Fruit fly (Drosophila melanogaster): ENCODE data around the gene CG14440.
A peak's percentile ranks its signal among the peaks of the same experiment; 100 is the strongest.

CG14440 gene

DNA sequence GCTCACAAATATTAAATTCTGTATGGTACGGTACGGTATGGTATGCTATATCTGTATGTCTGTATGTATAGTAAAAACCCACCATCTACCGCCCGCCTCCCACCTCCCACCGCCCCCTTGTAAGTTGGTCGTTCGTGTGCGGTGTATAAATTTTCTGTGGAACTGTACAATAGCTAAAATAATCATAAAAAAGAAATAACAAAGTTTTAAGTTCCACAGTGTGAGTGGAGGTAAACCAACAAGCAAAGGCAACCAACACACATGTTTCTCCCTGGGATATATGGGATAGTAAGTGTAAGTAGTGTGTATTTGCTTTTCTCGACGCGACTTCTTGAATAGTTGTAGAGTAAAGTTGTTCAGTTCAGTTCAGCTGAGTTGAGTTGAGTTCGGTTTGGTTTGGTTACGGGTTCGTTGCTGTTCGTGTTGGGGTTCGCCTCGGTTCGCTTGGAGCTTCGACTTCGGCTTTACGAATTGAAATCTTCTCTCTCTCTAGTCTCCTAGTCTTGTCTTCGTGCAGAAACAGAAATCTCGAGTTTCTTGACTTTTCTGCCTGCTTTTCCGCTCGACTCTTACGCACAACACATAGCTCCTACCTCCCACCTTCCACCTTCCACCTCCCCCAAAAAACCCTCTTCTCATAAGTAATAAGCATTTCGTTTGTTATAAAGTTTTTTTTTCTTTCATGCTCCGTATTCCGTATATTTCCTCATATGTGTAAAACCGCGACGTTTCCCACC, 8.4 kb upstream of the CG14440 start:
- TF ChIP-seq Dll (optimal IDR thresholded peaks at IDR 0.05), result no peak
- TF ChIP-seq EcR (GFP tag; optimal IDR thresholded peaks at IDR 0.05), result peak in 1 of 2 experiments; percentile 59

DNA sequence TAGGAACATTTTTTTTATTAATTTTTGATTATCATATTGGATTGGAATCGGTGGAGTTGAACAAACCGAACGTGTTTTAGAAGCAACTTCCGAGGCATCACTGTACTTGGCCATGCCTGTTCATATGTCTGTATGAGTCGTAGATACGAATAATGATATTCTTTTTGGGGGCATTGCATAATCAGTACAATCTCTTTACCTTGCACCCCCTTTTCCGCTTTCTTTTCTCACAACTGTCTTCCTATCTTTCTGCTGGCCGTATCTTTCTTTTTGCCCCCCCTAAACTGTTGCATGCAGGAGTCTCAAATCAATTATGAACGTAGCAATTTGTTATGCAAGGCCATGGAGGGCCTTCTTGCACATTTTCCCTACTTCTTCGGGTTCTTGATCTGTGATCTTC, 7.5 kb upstream of the CG14440 start:
- TF ChIP-seq EcR (GFP tag; optimal IDR thresholded peaks at IDR 0.05) (peak in 1 of 2 experiments; percentile 9), psq (optimal IDR thresholded peaks at IDR 0.05) (no peak), pan (optimal IDR thresholded peaks at IDR 0.05) (no peak)

DNA sequence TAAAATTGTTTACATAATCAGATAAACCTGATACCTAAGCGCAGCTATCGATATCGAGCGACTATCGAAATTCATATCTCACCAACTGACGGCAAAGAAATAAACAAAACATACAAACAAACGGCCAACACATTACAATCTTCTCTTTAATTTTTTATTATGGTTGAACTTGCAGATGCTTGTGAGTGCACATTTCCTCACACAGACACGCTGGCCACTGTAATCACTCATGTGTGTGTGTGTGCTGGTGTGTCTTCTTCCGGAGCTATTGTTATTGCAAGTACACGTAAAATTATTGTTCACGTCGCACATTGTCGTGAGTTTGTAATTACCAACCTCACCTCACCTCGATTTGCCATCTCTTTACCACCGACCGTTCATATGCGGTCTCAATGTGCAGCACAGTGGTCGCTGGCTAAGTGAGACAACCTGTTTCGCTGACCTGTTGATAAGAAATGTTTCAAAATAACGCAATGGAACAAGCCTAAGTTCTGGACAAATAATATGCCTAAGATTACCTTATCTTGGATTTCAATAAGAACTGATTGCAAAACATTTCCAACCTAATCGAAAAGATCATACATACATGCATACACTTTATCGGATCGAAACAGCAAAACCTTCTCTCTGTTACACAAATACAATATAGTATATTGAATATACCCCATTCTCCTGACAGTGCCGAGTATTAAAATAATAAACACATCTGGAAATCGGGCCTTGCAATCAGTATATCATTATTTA, 6.9 kb upstream of the CG14440 start:
- no peak for TF ChIP-seq CG8478 (optimal IDR thresholded peaks at IDR 0.05)
- TF ChIP-seq pan (optimal IDR thresholded peaks at IDR 0.05), result no peak
- no peak for TF ChIP-seq EcR (GFP tag; optimal IDR thresholded peaks at IDR 0.05)
- no peak for TF ChIP-seq psq (optimal IDR thresholded peaks at IDR 0.05)

DNA sequence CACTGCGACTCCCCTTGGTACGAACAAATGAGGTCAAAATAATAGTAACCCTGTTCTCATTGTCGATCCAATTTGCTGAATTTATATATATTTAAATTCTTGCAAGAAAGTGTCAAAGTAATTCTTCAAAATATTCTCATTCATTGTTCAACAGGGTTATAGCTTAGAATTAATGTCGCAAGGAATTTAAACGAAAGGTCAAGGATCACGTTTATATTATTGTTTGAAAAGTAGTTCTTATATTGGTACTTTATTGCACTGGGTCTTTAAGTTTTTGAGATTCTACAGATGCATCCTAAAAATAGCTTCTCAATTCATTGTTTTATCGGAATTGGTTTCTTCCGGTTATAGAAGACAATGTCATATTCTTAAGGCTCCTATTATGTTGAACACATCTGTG, 5.6 kb upstream of the CG14440 start:
- no peak for TF ChIP-seq usp (GFP tag; optimal IDR thresholded peaks at IDR 0.05)
- TF ChIP-seq CG8478 (optimal IDR thresholded peaks at IDR 0.05), result no peak
- TF ChIP-seq Dll (optimal IDR thresholded peaks at IDR 0.05), result no peak
- TF ChIP-seq pan (optimal IDR thresholded peaks at IDR 0.05), result no peak
- no peak for TF ChIP-seq EcR (GFP tag; optimal IDR thresholded peaks at IDR 0.05)
- no peak for TF ChIP-seq psq (optimal IDR thresholded peaks at IDR 0.05)

DNA sequence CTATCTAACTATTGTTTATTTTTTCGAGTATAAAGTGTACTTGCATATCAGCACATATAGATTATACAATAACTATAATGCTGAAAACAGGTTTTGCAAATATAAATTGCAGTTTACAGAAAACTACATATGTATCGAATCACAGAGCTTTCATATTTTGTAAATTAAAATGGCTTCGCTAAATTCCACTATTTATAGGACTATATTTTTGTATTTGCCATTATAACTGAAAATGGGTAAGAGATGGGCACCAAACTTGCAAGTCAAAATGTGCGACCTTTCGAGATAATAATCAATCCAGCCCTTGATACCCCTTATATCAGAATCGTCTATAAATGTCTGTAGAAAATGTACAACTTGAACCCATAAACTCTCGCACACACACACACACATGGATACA, 4.9 kb upstream of the CG14440 start:
- no peak for TF ChIP-seq EcR (GFP tag; optimal IDR thresholded peaks at IDR 0.05)
- TF ChIP-seq psq (optimal IDR thresholded peaks at IDR 0.05), result no peak
- TF ChIP-seq pan (optimal IDR thresholded peaks at IDR 0.05), result no peak
- TF ChIP-seq Dll (optimal IDR thresholded peaks at IDR 0.05), result no peak
- TF ChIP-seq CG8478 (optimal IDR thresholded peaks at IDR 0.05), result no peak
- TF ChIP-seq usp (GFP tag; optimal IDR thresholded peaks at IDR 0.05), result no peak

DNA sequence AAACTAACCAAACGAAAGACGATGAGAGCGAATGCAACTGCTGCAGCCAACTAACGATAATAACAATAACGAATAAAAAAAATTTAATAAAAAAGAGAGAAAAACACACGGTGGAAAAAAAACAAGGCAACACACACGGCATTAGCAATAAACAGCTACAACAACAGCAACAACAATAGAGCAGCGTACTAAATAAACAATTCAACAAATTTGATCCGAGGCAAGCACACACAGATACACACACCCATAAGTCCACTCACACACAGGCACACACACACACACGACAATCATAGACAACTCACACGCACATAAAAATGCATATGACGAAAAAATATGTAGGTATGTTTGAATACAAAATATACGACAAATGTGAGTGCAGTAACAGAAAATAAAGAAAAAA, 4.2 kb upstream of the CG14440 start:
- TF ChIP-seq psq (optimal IDR thresholded peaks at IDR 0.05) (no peak), EcR (GFP tag; optimal IDR thresholded peaks at IDR 0.05) (no peak), usp (GFP tag; optimal IDR thresholded peaks at IDR 0.05) (no peak), CG8478 (optimal IDR thresholded peaks at IDR 0.05) (no peak), pan (optimal IDR thresholded peaks at IDR 0.05) (no peak), Dll (optimal IDR thresholded peaks at IDR 0.05) (no peak)

DNA sequence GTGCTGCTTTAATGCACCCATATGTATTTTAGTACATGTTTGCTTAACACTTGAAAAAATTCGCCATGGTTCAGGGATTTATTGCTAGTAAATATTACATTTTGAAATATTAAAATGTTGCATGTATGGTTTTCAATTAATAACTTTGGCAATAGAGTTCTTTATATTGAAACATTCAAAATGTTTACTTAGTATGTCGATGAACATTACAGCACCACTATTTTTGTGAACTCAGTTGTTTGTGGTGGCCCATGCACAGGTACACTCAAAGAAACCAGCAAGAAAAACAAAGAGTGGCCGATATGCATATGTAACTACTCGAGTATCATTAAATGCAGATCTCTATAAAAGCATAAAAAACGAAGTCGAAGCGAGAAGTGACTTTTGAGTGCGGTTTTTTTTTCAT, 3.7 kb upstream of the CG14440 start:
- TF ChIP-seq usp (GFP tag; optimal IDR thresholded peaks at IDR 0.05) (no peak), EcR (GFP tag; optimal IDR thresholded peaks at IDR 0.05) (no peak), CG8478 (optimal IDR thresholded peaks at IDR 0.05) (no peak), Dll (optimal IDR thresholded peaks at IDR 0.05) (no peak), pan (optimal IDR thresholded peaks at IDR 0.05) (no peak), psq (optimal IDR thresholded peaks at IDR 0.05) (no peak)

DNA sequence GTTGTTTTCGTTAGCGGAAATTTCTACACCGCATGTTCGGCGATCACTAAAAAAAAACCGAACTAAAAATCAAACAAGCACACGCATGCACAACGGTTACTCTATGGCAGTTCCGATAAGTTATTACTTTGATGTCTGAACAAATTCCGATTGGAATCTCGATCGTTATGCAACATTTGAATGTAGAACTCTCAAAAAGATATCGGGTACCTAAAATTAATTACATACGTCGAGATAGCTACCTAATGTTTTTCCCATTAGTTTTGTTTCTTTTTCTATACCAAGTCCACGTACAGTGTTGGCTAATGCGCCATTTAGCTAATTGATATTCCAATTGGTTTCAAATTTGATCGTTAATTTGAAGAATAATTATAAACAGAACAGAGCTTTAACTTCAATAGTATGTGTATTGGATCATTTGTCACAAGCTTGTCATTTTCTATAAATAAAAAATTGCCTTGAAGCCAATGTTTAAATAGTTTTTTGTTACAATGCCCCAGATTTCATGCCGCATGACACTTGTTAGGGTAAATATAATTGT, 2.7 kb upstream of the CG14440 start:
- TF ChIP-seq pan (optimal IDR thresholded peaks at IDR 0.05) (no peak), CG8478 (optimal IDR thresholded peaks at IDR 0.05) (no peak), psq (optimal IDR thresholded peaks at IDR 0.05) (no peak), EcR (GFP tag; optimal IDR thresholded peaks at IDR 0.05) (no peak), usp (GFP tag; optimal IDR thresholded peaks at IDR 0.05) (no peak), Dll (optimal IDR thresholded peaks at IDR 0.05) (no peak)

DNA sequence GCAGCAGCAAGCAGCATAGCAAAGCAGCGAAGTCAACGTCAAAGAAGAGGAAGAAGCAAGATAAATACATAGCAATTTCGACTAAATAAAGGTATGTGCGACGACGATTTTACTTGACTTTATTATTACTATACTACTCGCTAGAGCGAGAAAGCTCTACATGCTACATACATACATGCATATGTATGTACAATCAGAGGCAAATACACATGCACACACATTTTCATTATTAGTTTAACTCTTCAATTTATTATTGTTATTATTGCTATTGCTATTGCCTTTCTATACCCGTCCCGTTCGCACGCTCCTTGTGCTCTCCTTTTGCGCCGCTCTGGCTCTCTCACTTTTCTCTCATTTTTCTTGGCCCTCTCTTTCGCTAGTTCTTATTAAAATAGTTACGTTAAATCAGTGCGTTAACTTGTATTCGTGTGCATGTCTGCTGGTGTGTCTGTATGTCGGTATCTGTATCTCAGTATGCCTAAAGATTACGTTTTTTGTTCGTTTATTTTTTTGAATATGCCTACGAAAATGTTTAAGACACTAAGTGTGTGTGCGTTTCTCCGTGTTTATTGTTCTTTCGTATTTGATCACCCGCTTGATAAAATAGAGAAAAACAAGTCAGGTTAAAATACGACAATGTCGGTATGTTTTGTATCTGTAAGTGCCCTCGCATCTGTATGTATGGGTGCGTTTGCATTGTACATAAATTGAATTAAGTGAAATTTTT, 2.1 kb upstream of the CG14440 start:
- TF ChIP-seq pan (optimal IDR thresholded peaks at IDR 0.05) (no peak), CG8478 (optimal IDR thresholded peaks at IDR 0.05) (no peak), Dll (optimal IDR thresholded peaks at IDR 0.05) (no peak), psq (optimal IDR thresholded peaks at IDR 0.05) (no peak), usp (GFP tag; optimal IDR thresholded peaks at IDR 0.05) (no peak), EcR (GFP tag; optimal IDR thresholded peaks at IDR 0.05) (no peak)

DNA sequence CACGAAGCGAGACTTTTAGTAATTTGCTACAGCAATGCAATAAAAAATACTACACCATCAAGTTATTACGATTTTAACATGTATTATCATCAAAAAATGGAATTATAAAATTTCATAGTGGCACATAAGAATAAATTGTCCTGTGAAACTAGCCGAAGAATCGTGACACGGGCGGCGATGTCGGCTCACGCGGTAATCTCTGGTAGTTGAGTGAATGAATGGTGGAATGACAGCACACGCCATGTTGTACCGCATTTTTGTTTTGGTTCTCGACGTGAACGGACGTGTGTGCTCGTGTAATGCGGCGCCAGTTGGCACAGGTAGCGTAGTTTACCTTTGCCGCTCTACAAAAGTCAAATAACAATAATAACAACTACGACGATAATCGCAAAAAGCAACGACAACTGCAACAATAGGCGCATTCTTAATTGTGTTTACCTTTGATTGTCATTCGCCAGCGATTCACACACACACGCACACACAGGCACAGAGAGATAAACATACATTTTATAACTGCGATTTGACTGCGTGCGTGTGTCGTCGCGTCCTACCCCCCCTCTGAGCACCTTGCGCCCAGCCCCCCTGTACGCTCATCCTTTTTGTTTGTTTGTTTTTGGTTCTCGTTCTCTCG, 1.0 kb upstream of the CG14440 start, which contains the start of gene CG14441:
CG14441 (plus strand) TSS at position 254 of the 631 bp plus-strand sequence.
- TF ChIP-seq CG8478 (optimal IDR thresholded peaks at IDR 0.05), result no peak
- no peak for TF ChIP-seq EcR (GFP tag; optimal IDR thresholded peaks at IDR 0.05)
- no peak for TF ChIP-seq usp (GFP tag; optimal IDR thresholded peaks at IDR 0.05)
- TF ChIP-seq Dll (optimal IDR thresholded peaks at IDR 0.05), result no peak
- no peak for TF ChIP-seq pan (optimal IDR thresholded peaks at IDR 0.05)
- TF ChIP-seq psq (optimal IDR thresholded peaks at IDR 0.05), result no peak

DNA sequence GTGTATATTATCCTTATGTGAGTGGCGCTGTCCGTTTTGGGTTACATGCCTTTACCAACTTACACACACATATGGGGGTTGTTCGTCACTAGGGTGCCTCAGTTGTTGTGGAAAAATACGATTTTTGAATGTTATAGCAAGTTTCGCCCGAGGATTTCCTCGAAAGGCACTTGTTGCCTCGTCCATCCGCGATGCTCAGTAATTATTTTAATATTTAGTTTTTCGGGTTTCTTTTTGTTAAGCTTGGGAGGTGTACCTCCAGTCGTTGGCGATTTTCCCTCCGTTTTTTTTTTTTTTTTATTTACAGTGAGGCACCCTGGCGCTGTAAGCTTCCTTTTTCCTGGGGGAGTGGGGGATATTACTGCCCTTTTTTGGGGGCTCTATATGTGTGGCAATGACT, 1.9 kb downstream of the CG14440 start:
- no peak for TF ChIP-seq EcR (GFP tag; optimal IDR thresholded peaks at IDR 0.05)
- TF ChIP-seq pan (optimal IDR thresholded peaks at IDR 0.05), result no peak

DNA sequence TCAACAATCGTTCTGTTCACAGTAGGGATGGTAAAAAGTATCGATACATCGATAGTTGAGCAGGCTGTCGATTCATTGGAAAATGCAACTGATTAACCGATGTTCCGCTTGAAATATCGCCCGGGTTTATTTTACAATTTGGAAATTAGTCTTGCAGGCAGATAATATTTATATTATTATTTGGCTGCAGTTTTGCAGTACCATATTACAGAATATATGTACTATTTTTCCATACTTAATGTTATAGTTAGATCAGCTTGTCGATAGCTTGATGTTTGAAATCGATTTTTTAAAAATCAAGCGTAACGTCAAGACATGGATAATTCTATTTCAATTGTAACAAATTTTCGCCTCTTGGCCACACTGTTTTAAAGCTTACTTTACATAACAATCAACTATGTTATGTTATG, 3.4 kb downstream of the CG14440 start, which contains the start of gene CG14442:
CG14442 (minus strand) TSS at position 29 of the 410 bp plus-strand sequence.
- TF ChIP-seq usp (GFP tag; optimal IDR thresholded peaks at IDR 0.05) (no peak), EcR (GFP tag; optimal IDR thresholded peaks at IDR 0.05) (no peak), pan (optimal IDR thresholded peaks at IDR 0.05) (no peak), Dll (optimal IDR thresholded peaks at IDR 0.05) (no peak), CG8478 (optimal IDR thresholded peaks at IDR 0.05) (no peak), psq (optimal IDR thresholded peaks at IDR 0.05) (no peak)
